Fruit fly (Drosophila melanogaster): ENCODE measurements around the gene rod.
A peak's percentile ranks its signal among the peaks of the same experiment; 100 is the strongest.

Gene rod

DNA sequence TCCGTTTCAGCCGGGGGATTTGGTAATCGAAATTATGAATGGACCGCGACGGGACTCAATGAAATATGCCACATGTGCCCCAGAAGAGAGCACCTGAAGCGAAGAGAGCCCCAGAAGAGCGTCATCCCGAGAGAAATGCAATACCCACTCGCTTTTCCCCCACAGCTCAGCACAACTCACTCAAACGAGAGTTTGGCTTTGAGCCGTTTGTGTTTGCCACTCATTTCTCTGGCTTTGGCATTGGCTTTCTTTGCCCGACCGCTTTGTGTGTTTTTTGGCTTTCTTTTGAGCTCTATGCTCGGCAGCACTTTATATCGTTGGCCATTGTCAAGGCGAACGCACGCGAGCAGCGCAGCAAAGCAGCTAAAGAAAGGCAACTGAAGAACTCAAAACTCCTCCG is 38.0 kb upstream of the rod start, which contains the start of gene nyo (continued):
- TF ChIP-seq CG2116 (GFP tag; optimal IDR thresholded peaks at IDR 0.05) (no peak), CG3163 (GFP tag; optimal IDR thresholded peaks at IDR 0.05) (peak; percentile 23), zf30C (GFP tag; optimal IDR thresholded peaks at IDR 0.05) (no peak), slbo (GFP tag; IDR thresholded peaks at IDR 0.05) (no peak), CG4820 (GFP tag; optimal IDR thresholded peaks at IDR 0.05) (no peak), CG7372 (GFP tag; IDR thresholded peaks at IDR 0.05) (no peak)

dm6 chr3R:31548766-31549510 is 31.8 kb upstream of the rod start:
- TF ChIP-seq CG9437 (GFP tag; optimal IDR thresholded peaks at IDR 0.05) (no peak), vvl (GFP tag; IDR thresholded peaks at IDR 0.05) (no peak), HHEX (GFP tag; optimal IDR thresholded peaks at IDR 0.05) (no peak), Camta (GFP tag; optimal IDR thresholded peaks at IDR 0.05) (no peak), CG1832 (GFP tag; optimal IDR thresholded peaks at IDR 0.05) (no peak), seq (GFP tag; IDR thresholded peaks at IDR 0.05) (no peak), Dek (tag; optimal IDR thresholded peaks at IDR 0.05) (no peak), Antp (GFP tag; optimal IDR thresholded peaks at IDR 0.05) (no peak), pb (GFP tag; optimal IDR thresholded peaks at IDR 0.05) (no peak), CG34376 (GFP tag; optimal IDR thresholded peaks at IDR 0.05) (no peak), Fer1 (GFP tag; optimal IDR thresholded peaks at IDR 0.05) (no peak), Dfd (GFP tag; optimal IDR thresholded peaks at IDR 0.05) (no peak), gsb-n (tag; optimal IDR thresholded peaks at IDR 0.05) (no peak), CG10543 (GFP tag; optimal IDR thresholded peaks at IDR 0.05) (no peak), ranshi (GFP tag; IDR thresholded peaks at IDR 0.05) (no peak), CG11456 (GFP tag; IDR thresholded peaks at IDR 0.05) (no peak), ash1 (GFP tag; optimal IDR thresholded peaks at IDR 0.05) (no peak), dysf (GFP tag; IDR thresholded peaks at IDR 0.05) (no peak), B-H1 (GFP tag; IDR thresholded peaks at IDR 0.05) (no peak), al (GFP tag; IDR thresholded peaks at IDR 0.05) (no peak), Atf-2 (GFP tag; optimal IDR thresholded peaks at IDR 0.05) (no peak), hbn (GFP tag; IDR thresholded peaks at IDR 0.05; ENCODE audit: partially characterized antibody) (no peak), az2 (GFP tag; optimal IDR thresholded peaks at IDR 0.05) (no peak), lov (optimal IDR thresholded peaks at IDR 0.05) (no peak), lov (GFP tag; IDR thresholded peaks at IDR 0.05) (peak; percentile 78; the same call in 1 of the 3 replicates), Med (GFP tag) (no peak), ham (GFP tag; IDR thresholded peaks at IDR 0.05) (no peak), Vsx1 (GFP tag; optimal IDR thresholded peaks at IDR 0.05) (no peak), dmrt99B (tag; optimal IDR thresholded peaks at IDR 0.05) (peak; percentile 27), CG9797 (GFP tag; optimal IDR thresholded peaks at IDR 0.05) (no peak), emc (GFP tag; optimal IDR thresholded peaks at IDR 0.05) (no peak), CG1602 (GFP tag; optimal IDR thresholded peaks at IDR 0.05) (no peak), HLHmδ (GFP tag; optimal IDR thresholded peaks at IDR 0.05) (no peak), CG2712 (tag; optimal IDR thresholded peaks at IDR 0.05) (peak; percentile 8), CG8089 (GFP tag; optimal IDR thresholded peaks at IDR 0.05) (peak; percentile 15), CG34224 (GFP tag; IDR thresholded peaks at IDR 0.05; ENCODE audit: partially characterized antibody) (no peak), yki (optimal IDR thresholded peaks at IDR 0.05) (no peak), z (GFP tag; IDR thresholded peaks at IDR 0.05) (no peak), CG16863 (GFP tag; optimal IDR thresholded peaks at IDR 0.05) (no peak), Hr78 (GFP tag; optimal IDR thresholded peaks at IDR 0.05) (peak in 1 of 2 experiments; percentile 56), dpn (GFP tag; optimal IDR thresholded peaks at IDR 0.05) (no peak), hkb (optimal IDR thresholded peaks at IDR 0.05) (no peak), hkb (GFP tag; IDR thresholded peaks at IDR 0.05) (peak; percentile 30; the same call in 1 of the 2 replicates), Kr (GFP tag; optimal IDR thresholded peaks at IDR 0.05) (peak; percentile 43)

Data from whole organism, embryonic.